Worm (Caenorhabditis elegans) whole organism, L4/young adult: ENCODE results near the gene T17A3.12.

Source experiments
- W03F9.2 ChIP-seq: fragments of 150-350 bp; optimal IDR thresholded peaks from 2 replicates; lab custom pipeline; 2014; ENCODE audit warnings: missing biosample characterization, missing genetic modification characterization
- dao-5 ChIP-seq: sonication (generic microtip); optimal IDR thresholded peaks from 2 replicates; lab custom pipeline; 2016; ENCODE audit warnings: missing genotype, missing genetic modification characterization, moderate library complexity, missing compliant biosample characterization
- him-1 ChIP-seq: sonication (generic microtip); optimal IDR thresholded peaks from 2 replicates; lab custom pipeline; 2016; ENCODE audit warnings: missing genotype, missing genetic modification reagents, missing genetic modification characterization, missing compliant biosample characterization

ce11 chrIII:147570-148076 lies 2.6 kb upstream of the T17A3.12 start, which contains the start of gene sqst-5:
- TF ChIP-seq him-1 (tag; lab: Kevin White, UChicago) (no peak), W03F9.2 (tag; lab: Kevin White, UChicago) (no peak), dao-5 (no peak)
